Worm (Caenorhabditis elegans) whole organism, early embryonic: ENCODE measurements around the gene ugt-65.

ENCODE experiments used
- F13C5.2 ChIP-seq: sonication (generic microtip); optimal IDR thresholded peaks from 2 replicates; lab custom pipeline; 2017; ENCODE audit warnings: mild to moderate bottlenecking, missing genetic modification characterization, inconsistent platforms, missing compliant biosample characterization
- aly-1 ChIP-seq: sonication (generic microtip); optimal IDR thresholded peaks from 2 replicates; lab custom pipeline; 2016; ENCODE audit warnings: missing genetic modification characterization, missing compliant biosample characterization
- ama-1 ChIP-seq: fragments of 150-350 bp; optimal IDR thresholded peaks from 2 replicates; lab custom pipeline; 2014
- ceh-36 ChIP-seq: sonication (generic microtip); optimal IDR thresholded peaks from 2 replicates; lab custom pipeline; 2016; ENCODE audit warnings: missing genetic modification characterization, inconsistent platforms, missing compliant biosample characterization
- hmg-4 ChIP-seq: fragments of 200-800 bp; sonication (Bioruptor generic); optimal IDR thresholded peaks from 2 replicates; lab custom pipeline; 2018; ENCODE audit warnings: mild to moderate bottlenecking, missing genetic modification characterization, missing compliant biosample characterization
- hnd-1 ChIP-seq: sonication (generic microtip); optimal IDR thresholded peaks from 2 replicates; lab custom pipeline; 2016; ENCODE audit warnings: missing genetic modification characterization, missing compliant biosample characterization
- pes-1 ChIP-seq: fragments of 200-800 bp; sonication (Bioruptor generic); IDR thresholded peaks from 2 replicates; pipeline ENCODE4 v1.3.6; 2022; ENCODE audit warnings: missing genetic modification reagents, missing genetic modification characterization, missing compliant biosample characterization
- scrt-1 ChIP-seq: fragments of 200-800 bp; sonication (Bioruptor generic); IDR thresholded peaks from 2 replicates; pipeline ENCODE4 v1.3.6; 2022; ENCODE audit warnings: missing genetic modification characterization, missing compliant biosample characterization
- tbx-11 ChIP-seq: fragments of 200-800 bp; sonication (Bioruptor generic); IDR thresholded peaks from 2 replicates; pipeline ENCODE4 v1.3.6; 2022; ENCODE audit warnings: missing genetic modification characterization, missing compliant biosample characterization
- tbx-37 ChIP-seq: fragments of 200-800 bp; sonication (Bioruptor generic); conservative IDR thresholded peaks from 2 replicates; pipeline ENCODE4 v1.3.6; 2022; ENCODE audit warnings: missing genetic modification reagents, missing genetic modification characterization, missing compliant biosample characterization
- tra-4 ChIP-seq: sonication (generic microtip); optimal IDR thresholded peaks from 2 replicates; lab custom pipeline; 2017; ENCODE audit warnings: missing genetic modification characterization, missing compliant biosample characterization

ce11 chrIV:12419291-12419690 lies 1.2 kb upstream of the ugt-65 start:
- TF ChIP-seq ceh-36, result no peak
- TF ChIP-seq hnd-1 (tag; lab: Kevin White, UChicago), result no peak
- TF ChIP-seq tbx-37 (GFP tag; lab: Robert Waterston, UW), result no peak
- no peak for TF ChIP-seq tbx-11
- TF ChIP-seq ama-1 (lab: Kevin White, UChicago), result no peak
- no peak for TF ChIP-seq pes-1
- TF ChIP-seq hmg-4, result no peak
- no peak for TF ChIP-seq F13C5.2 (tag; lab: Kevin White, UChicago)
- TF ChIP-seq scrt-1 (GFP tag; lab: Robert Waterston, UW), result no peak
- TF ChIP-seq aly-1 (tag; lab: Kevin White, UChicago), result no peak
- TF ChIP-seq tra-4 (tag; lab: Kevin White, UChicago), result no peak
